Worm (Caenorhabditis elegans): ENCODE data around the gene Y40B10A.9.

Y40B10A.9 gene

ce11 chrV:2035545-2035944 is 37.2 kb downstream of the Y40B10A.9 start, which contains the start of gene srab-23:
Gene srab-23 (minus strand): TSS chrV:2035645.
- TF ChIP-seq fos-1 (tag; optimal IDR thresholded peaks at IDR 0.05) (no peak), nhr-21 (tag; optimal IDR thresholded peaks at IDR 0.05) (no peak), blmp-1 (tag; optimal IDR thresholded peaks at IDR 0.05; ENCODE audit: insufficient read depth) (no peak), alr-1 (tag; optimal IDR thresholded peaks at IDR 0.05) (no peak), unc-39 (tag; optimal IDR thresholded peaks at IDR 0.05) (no peak), mab-5 (tag; optimal IDR thresholded peaks at IDR 0.05) (no peak), ztf-11 (tag; optimal IDR thresholded peaks at IDR 0.05) (no peak), ceh-82 (tag; optimal IDR thresholded peaks at IDR 0.05) (no peak), nhr-77 (tag; optimal IDR thresholded peaks at IDR 0.05) (no peak), lin-11 (tag; optimal IDR thresholded peaks at IDR 0.05) (no peak), nhr-23 (tag; optimal IDR thresholded peaks at IDR 0.05) (no peak), nhr-129 (tag; optimal IDR thresholded peaks at IDR 0.05) (no peak), nhr-12 (tag; optimal IDR thresholded peaks at IDR 0.05) (no peak), mdl-1 (tag; optimal IDR thresholded peaks at IDR 0.05) (no peak), aly-2 (tag; optimal IDR thresholded peaks at IDR 0.05) (no peak), ztf-4 (tag; optimal IDR thresholded peaks at IDR 0.05) (no peak), lsy-2 (tag; optimal IDR thresholded peaks at IDR 0.05) (no peak), crh-2 (tag; optimal IDR thresholded peaks at IDR 0.05) (no peak), dmd-4 (tag; optimal IDR thresholded peaks at IDR 0.05) (no peak)

ce11 chrV:2031454-2031853 is 41.3 kb downstream of the Y40B10A.9 start, which contains the start of gene hil-6:
Gene hil-6 (minus strand): TSS chrV:2031554.
- TF ChIP-seq nhr-129 (tag; optimal IDR thresholded peaks at IDR 0.05) (no peak), aly-2 (tag; optimal IDR thresholded peaks at IDR 0.05) (no peak), elt-3 (tag; optimal IDR thresholded peaks at IDR 0.05) (no peak), mbf-1 (tag; optimal IDR thresholded peaks at IDR 0.05) (no peak), elt-1 (tag; optimal IDR thresholded peaks at IDR 0.05) (no peak), nhr-21 (tag; optimal IDR thresholded peaks at IDR 0.05) (no peak), nhr-10 (tag; optimal IDR thresholded peaks at IDR 0.05) (no peak), nhr-25 (tag; optimal IDR thresholded peaks at IDR 0.05) (no peak), ceh-82 (tag; optimal IDR thresholded peaks at IDR 0.05) (no peak), nhr-11 (tag; optimal IDR thresholded peaks at IDR 0.05) (no peak), fos-1 (tag; optimal IDR thresholded peaks at IDR 0.05) (no peak), nhr-237 (tag; optimal IDR thresholded peaks at IDR 0.05) (no peak), lin-39 (tag; optimal IDR thresholded peaks at IDR 0.05) (no peak), egl-27 (tag; optimal IDR thresholded peaks at IDR 0.05) (no peak)

ce11 chrV:2030661-2031060 is 42.0 kb downstream of the Y40B10A.9 start:
- TF ChIP-seq gmeb-1 (tag; optimal IDR thresholded peaks at IDR 0.05) = no peak
- no peak for TF ChIP-seq blmp-1 (tag; optimal IDR thresholded peaks at IDR 0.05; ENCODE audit: insufficient read depth)
- no peak for TF ChIP-seq nhr-237 (tag; optimal IDR thresholded peaks at IDR 0.05)
- TF ChIP-seq unc-55 (GFP tag; optimal IDR thresholded peaks at IDR 0.05) = no peak
- TF ChIP-seq snpc-4 (tag; optimal IDR thresholded peaks at IDR 0.05) = no peak
- TF ChIP-seq F13H6.1 (tag; optimal IDR thresholded peaks at IDR 0.05) = no peak
- TF ChIP-seq nhr-23 (tag; optimal IDR thresholded peaks at IDR 0.05) = no peak
- TF ChIP-seq elt-1 (tag; optimal IDR thresholded peaks at IDR 0.05) = no peak
- no peak for TF ChIP-seq ceh-16 (tag; optimal IDR thresholded peaks at IDR 0.05)

ce11 chrV:2029877-2030276 is 42.8 kb downstream of the Y40B10A.9 start, which contains the start of gene F59A7.12:
Gene F59A7.12 (plus strand): TSS chrV:2030177.
- TF ChIP-seq nhr-21 (tag; optimal IDR thresholded peaks at IDR 0.05) = no peak
- no peak for TF ChIP-seq nhr-25 (tag; optimal IDR thresholded peaks at IDR 0.05)
- TF ChIP-seq nhr-11 (tag; optimal IDR thresholded peaks at IDR 0.05) = no peak
- TF ChIP-seq elt-1 (tag; optimal IDR thresholded peaks at IDR 0.05) = no peak
- no peak for TF ChIP-seq F13H6.1 (tag; optimal IDR thresholded peaks at IDR 0.05)
- no peak for TF ChIP-seq unc-55 (GFP tag; optimal IDR thresholded peaks at IDR 0.05)
- no peak for TF ChIP-seq nhr-77 (tag; optimal IDR thresholded peaks at IDR 0.05)
- no peak for TF ChIP-seq ama-1 (optimal IDR thresholded peaks at IDR 0.05)
- no peak for TF ChIP-seq skn-1 (tag; optimal IDR thresholded peaks at IDR 0.05)
- TF ChIP-seq sma-9 (GFP tag; optimal IDR thresholded peaks at IDR 0.05) = no peak
- TF ChIP-seq sma-9 (tag; optimal IDR thresholded peaks at IDR 0.05) = no peak
- no peak for TF ChIP-seq alr-1 (tag; optimal IDR thresholded peaks at IDR 0.05)
- TF ChIP-seq lsy-2 (tag; optimal IDR thresholded peaks at IDR 0.05) = no peak
- no peak for TF ChIP-seq ztf-11 (tag; optimal IDR thresholded peaks at IDR 0.05)
- TF ChIP-seq ZK546.5 (tag; optimal IDR thresholded peaks at IDR 0.05) = no peak
